Fruit fly (Drosophila melanogaster) whole organism: ENCODE results near the gene AstA-R1.

Source experiments
- CG8478 ChIP-seq: fragments of >200 bp; optimal IDR thresholded peaks from 2 replicates; lab custom pipeline; 2018; ENCODE audit warnings: inconsistent platforms
- Dll ChIP-seq: fragments of >200 bp; optimal IDR thresholded peaks from 2 replicates; lab custom pipeline; 2017
- pan ChIP-seq: fragments of >200 bp; optimal IDR thresholded peaks from 2 replicates; lab custom pipeline; 2017
- psq ChIP-seq: fragments of >200 bp; optimal IDR thresholded peaks from 2 replicates; lab custom pipeline; 2017
- usp ChIP-seq: fragments of >200 bp; optimal IDR thresholded peaks from 2 replicates; lab custom pipeline; 2017; ENCODE audit warnings: missing biosample characterization, missing genetic modification characterization, mixed read lengths

DNA sequence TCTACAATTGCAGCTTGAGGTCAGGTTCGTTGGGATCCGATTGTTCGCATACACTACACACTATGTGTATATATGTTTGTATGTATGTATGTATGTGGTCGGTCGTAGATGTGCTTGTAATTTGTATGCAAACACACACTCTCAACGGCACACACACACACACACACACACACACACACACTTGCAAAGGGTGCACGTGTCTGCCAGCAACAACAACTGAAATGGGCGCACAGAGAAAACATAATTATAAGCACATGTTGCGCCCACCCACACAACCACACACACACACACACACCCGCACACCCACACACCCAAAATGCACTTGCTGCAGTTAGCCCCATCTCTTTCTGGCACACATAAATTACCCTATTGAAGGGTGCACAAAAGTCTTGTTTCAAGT, 16.0 kb upstream of the AstA-R1 start:
- TF ChIP-seq pan (lab: Kevin White, UChicago) (no peak), usp (GFP tag; lab: Kevin White, UChicago) (no peak), CG8478 (lab: Kevin White, UChicago) (no peak), Dll (no peak), psq (lab: Kevin White, UChicago) (no peak)
